Worm (Caenorhabditis elegans): ENCODE data around the gene R10E12.2.

- TF ChIP-seq pat-9 (tag; optimal IDR thresholded peaks at IDR 0.05), result no peak
- TF ChIP-seq hlh-15 (tag; optimal IDR thresholded peaks at IDR 0.05), result no peak
- no peak for TF ChIP-seq sox-2 (GFP tag; IDR thresholded peaks at IDR 0.05)
- TF ChIP-seq ahr-1 (tag; optimal IDR thresholded peaks at IDR 0.05), result no peak
- no peak for TF ChIP-seq ceh-45 (GFP tag; IDR thresholded peaks at IDR 0.05)
Observed at ce11 chrIII:9927378-9927777, 46.3 kb downstream of the R10E12.2 start, which contains the start of gene ttr-2.

Measured in whole organism, late embryonic.